Fruit fly (Drosophila melanogaster) whole organism: ENCODE results near the gene Phs.

Experiments
- CG8478 ChIP-seq: fragments of >200 bp; optimal IDR thresholded peaks from 2 replicates; lab custom pipeline; 2018; ENCODE audit warnings: inconsistent platforms
- Dll ChIP-seq: fragments of >200 bp; optimal IDR thresholded peaks from 2 replicates; lab custom pipeline; 2017
- EcR ChIP-seq, 2 experiments: fragments of >200 bp; optimal IDR thresholded peaks; 2 replicates each; lab custom pipeline; 2017; ENCODE audit warnings: missing biosample characterization in 2 of 2, missing genetic modification characterization in 2 of 2, missing genetic modification reagents in 2 of 2
- pan ChIP-seq: fragments of >200 bp; optimal IDR thresholded peaks from 2 replicates; lab custom pipeline; 2017
- psq ChIP-seq: fragments of >200 bp; optimal IDR thresholded peaks from 2 replicates; lab custom pipeline; 2017
- usp ChIP-seq: fragments of >200 bp; optimal IDR thresholded peaks from 2 replicates; lab custom pipeline; 2017; ENCODE audit warnings: missing biosample characterization, missing genetic modification characterization, mixed read lengths

The Phs gene

dm6 chr3L:15619626-15620247 lies at the start of gene Phs:
Gene Phs (plus strand): TSS chr3L:15619901.
- TF ChIP-seq CG8478 (lab: Kevin White, UChicago) (no peak), Dll (lab: Kevin White, UChicago) (peak; percentile 84), usp (no peak), psq (lab: Kevin White, UChicago) (no peak), pan (no peak), EcR (GFP tag; optimal IDR thresholded peaks at IDR 0.05; lab: Kevin White, UChicago) (no peak)

dm6 chr3L:15570571-15570970 lies 49.1 kb upstream of the Phs start:
- no peak for TF ChIP-seq Dll (lab: Kevin White, UChicago)
- no peak for TF ChIP-seq EcR (GFP tag; optimal IDR thresholded peaks at IDR 0.05; lab: Kevin White, UChicago)
- TF ChIP-seq usp, result no peak
- no peak for TF ChIP-seq CG8478 (lab: Kevin White, UChicago)
- TF ChIP-seq psq (lab: Kevin White, UChicago), result no peak
- no peak for TF ChIP-seq pan

- TF ChIP-seq Dll (lab: Kevin White, UChicago) (no peak), CG8478 (lab: Kevin White, UChicago) (no peak), EcR (GFP tag; optimal IDR thresholded peaks at IDR 0.05; lab: Kevin White, UChicago) (no peak), psq (lab: Kevin White, UChicago) (no peak), pan (no peak), usp (no peak)
These were observed 43.3 kb upstream of the Phs start, which contains the start of gene Ufsp2 for dm6 chr3L:15576357-15576756. Gene Ufsp2 (plus strand): TSS chr3L:15576570.

- TF ChIP-seq CG8478 (lab: Kevin White, UChicago), result no peak
- TF ChIP-seq EcR (GFP tag; optimal IDR thresholded peaks at IDR 0.05; lab: Kevin White, UChicago), result no peak
- TF ChIP-seq usp, result no peak
- no peak for TF ChIP-seq pan
- TF ChIP-seq psq (lab: Kevin White, UChicago), result no peak
- no peak for TF ChIP-seq Dll (lab: Kevin White, UChicago)
These were observed 39.2 kb upstream of the Phs start, which contains the start of the genes mrn and CG12301 for dm6 chr3L:15580487-15580886. Gene mrn (minus strand): TSS chr3L:15580537. Gene CG12301 (plus strand): TSS chr3L:15580800.

dm6 chr3L:15583504-15583903 lies 36.2 kb upstream of the Phs start, which contains the start of gene AIMP2:
Gene AIMP2 (plus strand): TSS chr3L:15583638.
- no peak for TF ChIP-seq usp
- TF ChIP-seq CG8478 (lab: Kevin White, UChicago), result no peak
- no peak for TF ChIP-seq pan
- no peak for TF ChIP-seq Dll (lab: Kevin White, UChicago)
- no peak for TF ChIP-seq psq (lab: Kevin White, UChicago)
- TF ChIP-seq EcR (GFP tag; optimal IDR thresholded peaks at IDR 0.05; lab: Kevin White, UChicago), result no peak

dm6 chr3L:15587445-15588381 lies 32.0 kb upstream of the Phs start, which contains the start of gene CG7656:
Gene CG7656 (minus strand): TSS chr3L:15588175.
- TF ChIP-seq Dll (lab: Kevin White, UChicago) (no peak), pan (no peak), usp (no peak), CG8478 (lab: Kevin White, UChicago) (no peak), EcR (GFP tag; optimal IDR thresholded peaks at IDR 0.05; lab: Kevin White, UChicago) (no peak), psq (lab: Kevin White, UChicago) (no peak)

dm6 chr3L:15588514-15589138 lies 31.1 kb upstream of the Phs start, which contains the start of gene RhoGAP71E:
Gene RhoGAP71E (plus strand): TSS chr3L:15588860.
- TF ChIP-seq EcR (GFP tag; optimal IDR thresholded peaks at IDR 0.05; lab: Kevin White, UChicago) (no peak), usp (no peak), psq (lab: Kevin White, UChicago) (no peak), pan (no peak), Dll (lab: Kevin White, UChicago) (no peak), CG8478 (lab: Kevin White, UChicago) (no peak)

dm6 chr3L:15589746-15590145 lies 30.0 kb upstream of the Phs start:
- TF ChIP-seq Dll (lab: Kevin White, UChicago) (no peak), CG8478 (lab: Kevin White, UChicago) (no peak), pan (no peak), EcR (GFP tag; optimal IDR thresholded peaks at IDR 0.05; lab: Kevin White, UChicago) (no peak), psq (lab: Kevin White, UChicago) (no peak), usp (no peak)

dm6 chr3L:15590803-15591597 lies 28.7 kb upstream of the Phs start:
- no peak for TF ChIP-seq EcR (GFP tag; optimal IDR thresholded peaks at IDR 0.05; lab: Kevin White, UChicago)
- TF ChIP-seq pan, result no peak
- no peak for TF ChIP-seq psq (lab: Kevin White, UChicago)
- no peak for TF ChIP-seq Dll (lab: Kevin White, UChicago)
- no peak for TF ChIP-seq CG8478 (lab: Kevin White, UChicago)
- no peak for TF ChIP-seq usp

- no peak for TF ChIP-seq pan
- TF ChIP-seq CG8478 (lab: Kevin White, UChicago), result no peak
- TF ChIP-seq psq (lab: Kevin White, UChicago), result no peak
- no peak for TF ChIP-seq EcR (GFP tag; optimal IDR thresholded peaks at IDR 0.05; lab: Kevin White, UChicago)
- TF ChIP-seq Dll (lab: Kevin White, UChicago), result no peak
- no peak for TF ChIP-seq usp
These were observed 27.0 kb upstream of the Phs start for dm6 chr3L:15592536-15593260.
